Worm (Caenorhabditis elegans) whole organism, L3 larva: ENCODE measurements around the gene nhr-108.

Source experiments
- ama-1 ChIP-seq: fragments of 150-350 bp; optimal IDR thresholded peaks from 2 replicates; lab custom pipeline; 2018
- ceh-16 ChIP-seq: sonication (generic microtip); optimal IDR thresholded peaks from 2 replicates; lab custom pipeline; 2017; ENCODE audit warnings: missing biosample characterization, missing genetic modification characterization
- elt-1 ChIP-seq: fragments of 150-350 bp; optimal IDR thresholded peaks from 2 replicates; lab custom pipeline; 2014; ENCODE audit warnings: missing biosample characterization, missing genetic modification characterization
- nfya-1 ChIP-seq: sonication (generic microtip); optimal IDR thresholded peaks from 2 replicates; lab custom pipeline; 2017; ENCODE audit warnings: missing genetic modification characterization, mild to moderate bottlenecking, missing compliant biosample characterization, antibody characterized with exemption, moderate library complexity; ENCODE audit not compliant: insufficient read depth
- nhr-77 ChIP-seq: fragments of 150-350 bp; optimal IDR thresholded peaks from 2 replicates; lab custom pipeline; 2014; ENCODE audit warnings: missing biosample characterization, missing genetic modification characterization
- snpc-4 ChIP-seq: fragments of 150-350 bp; optimal IDR thresholded peaks from 2 replicates; lab custom pipeline; 2014; ENCODE audit warnings: missing biosample characterization, missing genetic modification characterization
- ztf-11 ChIP-seq: fragments of 150-350 bp; optimal IDR thresholded peaks from 2 replicates; lab custom pipeline; 2014; ENCODE audit warnings: missing biosample characterization, missing genetic modification characterization

- no peak for TF ChIP-seq ztf-11 (tag; lab: Kevin White, UChicago)
- peak; percentile 76 for TF ChIP-seq nfya-1 (tag; lab: Kevin White, UChicago)
- TF ChIP-seq elt-1 (tag; lab: Kevin White, UChicago): no peak
- no peak for TF ChIP-seq nhr-77 (tag; lab: Kevin White, UChicago)
- TF ChIP-seq ama-1 (lab: Kevin White, UChicago): no peak
- no peak for TF ChIP-seq ceh-16 (tag; lab: Kevin White, UChicago)
- no peak for TF ChIP-seq snpc-4 (tag; lab: Kevin White, UChicago)
These were observed 36.5 kb downstream of the nhr-108 start for ce11 chrV:15887708-15888295.
